Worm (Caenorhabditis elegans): ENCODE data around the gene T25D3.4.

T25D3.4 gene

ce11 chrII:173679-174078, 26.6 kb downstream of the T25D3.4 start, which contains the start of gene T01D1.7:
T01D1.7 (minus strand) TSS chrII:173779.
- TF ChIP-seq pes-1 (GFP tag; IDR thresholded peaks at IDR 0.05), result no peak
- no peak for TF ChIP-seq tbx-37 (GFP tag; conservative IDR thresholded peaks at IDR 0.05)
- no peak for TF ChIP-seq scrt-1 (GFP tag; IDR thresholded peaks at IDR 0.05)
- TF ChIP-seq ama-1 (optimal IDR thresholded peaks at IDR 0.05), result no peak
- no peak for TF ChIP-seq hmbx-1 (tag; optimal IDR thresholded peaks at IDR 0.05)
- no peak for TF ChIP-seq hmg-4 (GFP tag; optimal IDR thresholded peaks at IDR 0.05)
- TF ChIP-seq ceh-36 (tag; optimal IDR thresholded peaks at IDR 0.05), result no peak
- no peak for TF ChIP-seq hnd-1 (tag; optimal IDR thresholded peaks at IDR 0.05)
- no peak for TF ChIP-seq aly-1 (tag; optimal IDR thresholded peaks at IDR 0.05)
- TF ChIP-seq ceh-13 (GFP tag; optimal IDR thresholded peaks at IDR 0.05), result no peak
- no peak for TF ChIP-seq sea-1 (GFP tag; conservative IDR thresholded peaks at IDR 0.05)
- TF ChIP-seq tra-4 (tag; optimal IDR thresholded peaks at IDR 0.05), result no peak
- no peak for TF ChIP-seq tbx-11 (GFP tag; IDR thresholded peaks at IDR 0.05)
- TF ChIP-seq B0310.2 (tag; optimal IDR thresholded peaks at IDR 0.05), result no peak

ce11 chrII:175868-176267, 28.8 kb downstream of the T25D3.4 start, which contains the start of gene T01D1.3:
T01D1.3 (minus strand) TSS chrII:175968.
- TF ChIP-seq tra-4 (tag; optimal IDR thresholded peaks at IDR 0.05) (no peak), tbx-11 (GFP tag; IDR thresholded peaks at IDR 0.05) (no peak), flt-1 (GFP tag; IDR thresholded peaks at IDR 0.05) (no peak), aly-1 (tag; optimal IDR thresholded peaks at IDR 0.05) (no peak), hmbx-1 (tag; optimal IDR thresholded peaks at IDR 0.05) (no peak), pes-1 (GFP tag; IDR thresholded peaks at IDR 0.05) (no peak), hnd-1 (tag; optimal IDR thresholded peaks at IDR 0.05) (no peak), ama-1 (optimal IDR thresholded peaks at IDR 0.05) (no peak), ceh-13 (GFP tag; optimal IDR thresholded peaks at IDR 0.05) (no peak), ceh-36 (tag; optimal IDR thresholded peaks at IDR 0.05) (no peak), scrt-1 (GFP tag; IDR thresholded peaks at IDR 0.05) (no peak), tbx-37 (GFP tag; conservative IDR thresholded peaks at IDR 0.05) (no peak), B0310.2 (tag; optimal IDR thresholded peaks at IDR 0.05) (no peak), hmg-4 (GFP tag; optimal IDR thresholded peaks at IDR 0.05) (no peak), F13C5.2 (tag; optimal IDR thresholded peaks at IDR 0.05) (no peak), sea-1 (GFP tag; conservative IDR thresholded peaks at IDR 0.05) (no peak), ets-7 (tag; optimal IDR thresholded peaks at IDR 0.05) (no peak)

- TF ChIP-seq flt-1 (GFP tag; IDR thresholded peaks at IDR 0.05) (no peak), tbx-37 (GFP tag; conservative IDR thresholded peaks at IDR 0.05) (no peak), ceh-13 (GFP tag; optimal IDR thresholded peaks at IDR 0.05) (no peak), scrt-1 (GFP tag; IDR thresholded peaks at IDR 0.05) (no peak), ama-1 (optimal IDR thresholded peaks at IDR 0.05) (no peak), tra-4 (tag; optimal IDR thresholded peaks at IDR 0.05) (no peak), tbx-11 (GFP tag; IDR thresholded peaks at IDR 0.05) (no peak), hnd-1 (tag; optimal IDR thresholded peaks at IDR 0.05) (no peak), B0310.2 (tag; optimal IDR thresholded peaks at IDR 0.05) (no peak), hmg-4 (GFP tag; optimal IDR thresholded peaks at IDR 0.05) (no peak), ets-7 (tag; optimal IDR thresholded peaks at IDR 0.05) (no peak), aly-1 (tag; optimal IDR thresholded peaks at IDR 0.05) (no peak), ceh-36 (tag; optimal IDR thresholded peaks at IDR 0.05) (no peak), hmbx-1 (tag; optimal IDR thresholded peaks at IDR 0.05) (no peak), F13C5.2 (tag; optimal IDR thresholded peaks at IDR 0.05) (no peak), sea-1 (GFP tag; conservative IDR thresholded peaks at IDR 0.05) (no peak), pes-1 (GFP tag; IDR thresholded peaks at IDR 0.05) (no peak)
Measured at ce11 chrII:176622-177021, 29.6 kb downstream of the T25D3.4 start.

- no peak for TF ChIP-seq pes-1 (GFP tag; IDR thresholded peaks at IDR 0.05)
- TF ChIP-seq flt-1 (GFP tag; IDR thresholded peaks at IDR 0.05), result no peak
- TF ChIP-seq B0310.2 (tag; optimal IDR thresholded peaks at IDR 0.05), result no peak
- no peak for TF ChIP-seq ets-7 (tag; optimal IDR thresholded peaks at IDR 0.05)
- TF ChIP-seq ceh-36 (tag; optimal IDR thresholded peaks at IDR 0.05), result no peak
- TF ChIP-seq F13C5.2 (tag; optimal IDR thresholded peaks at IDR 0.05), result no peak
- TF ChIP-seq ama-1 (optimal IDR thresholded peaks at IDR 0.05), result no peak
- TF ChIP-seq hmg-4 (GFP tag; optimal IDR thresholded peaks at IDR 0.05), result no peak
- TF ChIP-seq aly-1 (tag; optimal IDR thresholded peaks at IDR 0.05), result no peak
- no peak for TF ChIP-seq hmbx-1 (tag; optimal IDR thresholded peaks at IDR 0.05)
- no peak for TF ChIP-seq sea-1 (GFP tag; conservative IDR thresholded peaks at IDR 0.05)
- TF ChIP-seq scrt-1 (GFP tag; IDR thresholded peaks at IDR 0.05), result no peak
Measured at ce11 chrII:178146-178545, 31.1 kb downstream of the T25D3.4 start.

ce11 chrII:178993-179392, 32.0 kb downstream of the T25D3.4 start, which contains the start of gene T01D1.4:
T01D1.4 (minus strand) TSS chrII:179093.
- TF ChIP-seq ets-7 (tag; optimal IDR thresholded peaks at IDR 0.05) (no peak), F13C5.2 (tag; optimal IDR thresholded peaks at IDR 0.05) (no peak)

ce11 chrII:186504-186903, 39.5 kb downstream of the T25D3.4 start, which contains the start of gene T01D1.8:
T01D1.8 (plus strand) TSS chrII:186739.
- TF ChIP-seq tra-4 (tag; optimal IDR thresholded peaks at IDR 0.05), result no peak
- no peak for TF ChIP-seq hnd-1 (tag; optimal IDR thresholded peaks at IDR 0.05)
- no peak for TF ChIP-seq sea-1 (GFP tag; conservative IDR thresholded peaks at IDR 0.05)
- TF ChIP-seq hmg-4 (GFP tag; optimal IDR thresholded peaks at IDR 0.05), result no peak
- no peak for TF ChIP-seq F13C5.2 (tag; optimal IDR thresholded peaks at IDR 0.05)

ce11 chrII:188967-189366, 41.9 kb downstream of the T25D3.4 start, which contains the start of gene T01D1.5:
T01D1.5 (minus strand) TSS chrII:189067.
- no peak for TF ChIP-seq hmg-4 (GFP tag; optimal IDR thresholded peaks at IDR 0.05)
- TF ChIP-seq ceh-36 (tag; optimal IDR thresholded peaks at IDR 0.05), result no peak

ce11 chrII:192584-192983, 45.6 kb downstream of the T25D3.4 start:
- TF ChIP-seq sea-1 (GFP tag; conservative IDR thresholded peaks at IDR 0.05) (no peak), hnd-1 (tag; optimal IDR thresholded peaks at IDR 0.05) (no peak), hmbx-1 (tag; optimal IDR thresholded peaks at IDR 0.05) (no peak), ama-1 (optimal IDR thresholded peaks at IDR 0.05) (no peak), hmg-4 (GFP tag; optimal IDR thresholded peaks at IDR 0.05) (no peak)

Measured in whole organism, early embryonic.